Worm (Caenorhabditis elegans) whole organism, early embryonic: ENCODE data around the gene nhr-55.

Experiments
- B0310.2 ChIP-seq: sonication (generic microtip); optimal IDR thresholded peaks from 2 replicates; lab custom pipeline; 2016; ENCODE audit warnings: mild to moderate bottlenecking, missing genetic modification characterization, missing compliant biosample characterization
- F13C5.2 ChIP-seq: sonication (generic microtip); optimal IDR thresholded peaks from 2 replicates; lab custom pipeline; 2017; ENCODE audit warnings: mild to moderate bottlenecking, missing genetic modification characterization, inconsistent platforms, missing compliant biosample characterization
- aly-1 ChIP-seq: sonication (generic microtip); optimal IDR thresholded peaks from 2 replicates; lab custom pipeline; 2016; ENCODE audit warnings: missing genetic modification characterization, missing compliant biosample characterization
- ama-1 ChIP-seq: fragments of 150-350 bp; optimal IDR thresholded peaks from 2 replicates; lab custom pipeline; 2014
- ceh-13 ChIP-seq: fragments of 200-800 bp; sonication (Bioruptor generic); optimal IDR thresholded peaks from 2 replicates; lab custom pipeline; 2018; ENCODE audit warnings: mild to moderate bottlenecking, missing genetic modification characterization, missing compliant biosample characterization
- ceh-36 ChIP-seq: sonication (generic microtip); optimal IDR thresholded peaks from 2 replicates; lab custom pipeline; 2016; ENCODE audit warnings: missing genetic modification characterization, inconsistent platforms, missing compliant biosample characterization
- ets-7 ChIP-seq: sonication (generic microtip); optimal IDR thresholded peaks from 2 replicates; lab custom pipeline; 2016; ENCODE audit warnings: missing genotype, missing genetic modification characterization, missing compliant biosample characterization
- flt-1 ChIP-seq: fragments of 200-800 bp; sonication (Bioruptor generic); IDR thresholded peaks from 2 replicates; pipeline ENCODE4 v1.3.6; 2022; ENCODE audit warnings: missing genetic modification characterization, missing compliant biosample characterization
- hmbx-1 ChIP-seq: sonication (generic microtip); optimal IDR thresholded peaks from 2 replicates; lab custom pipeline; 2016; ENCODE audit warnings: mild to moderate bottlenecking, missing genetic modification characterization, missing compliant biosample characterization
- hmg-4 ChIP-seq: fragments of 200-800 bp; sonication (Bioruptor generic); optimal IDR thresholded peaks from 2 replicates; lab custom pipeline; 2018; ENCODE audit warnings: mild to moderate bottlenecking, missing genetic modification characterization, missing compliant biosample characterization
- hnd-1 ChIP-seq: sonication (generic microtip); optimal IDR thresholded peaks from 2 replicates; lab custom pipeline; 2016; ENCODE audit warnings: missing genetic modification characterization, missing compliant biosample characterization
- pes-1 ChIP-seq: fragments of 200-800 bp; sonication (Bioruptor generic); IDR thresholded peaks from 2 replicates; pipeline ENCODE4 v1.3.6; 2022; ENCODE audit warnings: missing genetic modification reagents, missing genetic modification characterization, missing compliant biosample characterization
- scrt-1 ChIP-seq: fragments of 200-800 bp; sonication (Bioruptor generic); IDR thresholded peaks from 2 replicates; pipeline ENCODE4 v1.3.6; 2022; ENCODE audit warnings: missing genetic modification characterization, missing compliant biosample characterization
- sea-1 ChIP-seq: fragments of 200-800 bp; sonication (Bioruptor generic); conservative IDR thresholded peaks from 2 replicates; pipeline ENCODE4 v1.3.6; 2022; ENCODE audit warnings: missing genetic modification characterization, missing compliant biosample characterization
- tbx-11 ChIP-seq: fragments of 200-800 bp; sonication (Bioruptor generic); IDR thresholded peaks from 2 replicates; pipeline ENCODE4 v1.3.6; 2022; ENCODE audit warnings: missing genetic modification characterization, missing compliant biosample characterization
- tbx-37 ChIP-seq: fragments of 200-800 bp; sonication (Bioruptor generic); conservative IDR thresholded peaks from 2 replicates; pipeline ENCODE4 v1.3.6; 2022; ENCODE audit warnings: missing genetic modification reagents, missing genetic modification characterization, missing compliant biosample characterization
- tra-4 ChIP-seq: sonication (generic microtip); optimal IDR thresholded peaks from 2 replicates; lab custom pipeline; 2017; ENCODE audit warnings: missing genetic modification characterization, missing compliant biosample characterization

nhr-55 gene

ce11 chrV:477664-478212 is at the start of gene nhr-55:
Gene nhr-55, plus strand, starts transcription at chrV:478162.
- TF ChIP-seq pes-1 (GFP tag; lab: Robert Waterston, UW) (no peak), sea-1 (GFP tag; lab: Robert Waterston, UW) (no peak), B0310.2 (tag; lab: Kevin White, UChicago) (no peak), hmg-4 (no peak), scrt-1 (GFP tag; lab: Robert Waterston, UW) (no peak), tra-4 (tag; lab: Kevin White, UChicago) (no peak), hnd-1 (tag; lab: Kevin White, UChicago) (no peak)

ce11 chrV:428844-429243 is 49.1 kb upstream of the nhr-55 start, which contains the start of gene B0554.4:
Gene B0554.4, plus strand, starts transcription at chrV:429144.
- TF ChIP-seq hmbx-1 (tag; lab: Kevin White, UChicago): no peak
- no peak for TF ChIP-seq scrt-1 (GFP tag; lab: Robert Waterston, UW)
- TF ChIP-seq tbx-37 (GFP tag; lab: Robert Waterston, UW): no peak
- no peak for TF ChIP-seq tra-4 (tag; lab: Kevin White, UChicago)
- TF ChIP-seq F13C5.2: no peak
- TF ChIP-seq sea-1 (GFP tag; lab: Robert Waterston, UW): no peak
- TF ChIP-seq tbx-11 (GFP tag; lab: Robert Waterston, UW): no peak
- no peak for TF ChIP-seq B0310.2 (tag; lab: Kevin White, UChicago)
- TF ChIP-seq ets-7 (tag; lab: Kevin White, UChicago): no peak
- no peak for TF ChIP-seq hmg-4
- no peak for TF ChIP-seq hnd-1 (tag; lab: Kevin White, UChicago)
- TF ChIP-seq aly-1: no peak

ce11 chrV:432991-433390 is 45.0 kb upstream of the nhr-55 start:
- TF ChIP-seq hmbx-1 (tag; lab: Kevin White, UChicago) (no peak), tbx-37 (GFP tag; lab: Robert Waterston, UW) (no peak), flt-1 (GFP tag; lab: Robert Waterston, UW) (no peak), tbx-11 (GFP tag; lab: Robert Waterston, UW) (no peak), aly-1 (no peak), scrt-1 (GFP tag; lab: Robert Waterston, UW) (no peak), hmg-4 (no peak), F13C5.2 (no peak), ceh-13 (GFP tag; lab: Kevin White, UChicago) (no peak), sea-1 (GFP tag; lab: Robert Waterston, UW) (no peak), tra-4 (tag; lab: Kevin White, UChicago) (no peak), B0310.2 (tag; lab: Kevin White, UChicago) (no peak), hnd-1 (tag; lab: Kevin White, UChicago) (no peak), ama-1 (lab: Kevin White, UChicago) (no peak), pes-1 (GFP tag; lab: Robert Waterston, UW) (no peak), ets-7 (tag; lab: Kevin White, UChicago) (no peak)

ce11 chrV:433898-434297 is 44.1 kb upstream of the nhr-55 start, which contains the start of gene B0554.2:
Gene B0554.2, plus strand, starts transcription at chrV:434198.
- TF ChIP-seq hnd-1 (tag; lab: Kevin White, UChicago): no peak
- TF ChIP-seq ceh-13 (GFP tag; lab: Kevin White, UChicago): no peak
- no peak for TF ChIP-seq ceh-36 (tag; lab: Kevin White, UChicago)
- TF ChIP-seq ets-7 (tag; lab: Kevin White, UChicago): no peak
- TF ChIP-seq aly-1: no peak
- no peak for TF ChIP-seq tbx-37 (GFP tag; lab: Robert Waterston, UW)
- no peak for TF ChIP-seq F13C5.2
- no peak for TF ChIP-seq B0310.2 (tag; lab: Kevin White, UChicago)
- TF ChIP-seq scrt-1 (GFP tag; lab: Robert Waterston, UW): no peak
- no peak for TF ChIP-seq hmg-4
- no peak for TF ChIP-seq flt-1 (GFP tag; lab: Robert Waterston, UW)
- TF ChIP-seq sea-1 (GFP tag; lab: Robert Waterston, UW): no peak
- TF ChIP-seq pes-1 (GFP tag; lab: Robert Waterston, UW): no peak
- TF ChIP-seq tbx-11 (GFP tag; lab: Robert Waterston, UW): no peak
- TF ChIP-seq tra-4 (tag; lab: Kevin White, UChicago): no peak
- TF ChIP-seq hmbx-1 (tag; lab: Kevin White, UChicago): no peak
- TF ChIP-seq ama-1 (lab: Kevin White, UChicago): no peak

- TF ChIP-seq sea-1 (GFP tag; lab: Robert Waterston, UW) (no peak), hnd-1 (tag; lab: Kevin White, UChicago) (no peak), tbx-11 (GFP tag; lab: Robert Waterston, UW) (no peak), aly-1 (no peak), hmg-4 (no peak), B0310.2 (tag; lab: Kevin White, UChicago) (no peak), hmbx-1 (tag; lab: Kevin White, UChicago) (no peak)
Observed at ce11 chrV:438094-438493, 39.9 kb upstream of the nhr-55 start, which contains the start of gene B0554.1. Gene B0554.1, plus strand, starts transcription at chrV:438394.

ce11 chrV:439183-439749 is 38.7 kb upstream of the nhr-55 start:
- TF ChIP-seq hmbx-1 (tag; lab: Kevin White, UChicago) (no peak), tbx-37 (GFP tag; lab: Robert Waterston, UW) (no peak), aly-1 (no peak), tra-4 (tag; lab: Kevin White, UChicago) (no peak), hmg-4 (no peak), pes-1 (GFP tag; lab: Robert Waterston, UW) (no peak), ceh-13 (GFP tag; lab: Kevin White, UChicago) (no peak), ets-7 (tag; lab: Kevin White, UChicago) (no peak), tbx-11 (GFP tag; lab: Robert Waterston, UW) (no peak), ceh-36 (tag; lab: Kevin White, UChicago) (no peak), B0310.2 (tag; lab: Kevin White, UChicago) (no peak), flt-1 (GFP tag; lab: Robert Waterston, UW) (no peak), F13C5.2 (no peak), scrt-1 (GFP tag; lab: Robert Waterston, UW) (no peak), ama-1 (lab: Kevin White, UChicago) (no peak), sea-1 (GFP tag; lab: Robert Waterston, UW) (no peak), hnd-1 (tag; lab: Kevin White, UChicago) (no peak)
